Worm (Caenorhabditis elegans) whole organism, mixed stage, embryonic: ENCODE measurements around the gene srt-52.

ENCODE experiments used
- ceh-83 ChIP-seq: fragments of 200-800 bp; sonication (Bioruptor generic); optimal IDR thresholded peaks from 2 replicates; lab custom pipeline; 2018; ENCODE audit warnings: mild to moderate bottlenecking, missing genetic modification characterization, missing compliant biosample characterization
- elt-1 ChIP-seq: sonication (generic microtip); optimal IDR thresholded peaks from 2 replicates; lab custom pipeline; 2017; ENCODE audit warnings: missing genetic modification characterization, mild to moderate bottlenecking, missing compliant biosample characterization, antibody characterized with exemption, moderate library complexity, borderline replicate concordance; ENCODE audit not compliant: insufficient read depth
- elt-3 ChIP-seq: fragments of 150-350 bp; optimal IDR thresholded peaks from 2 replicates; lab custom pipeline; 2014; ENCODE audit warnings: missing biosample characterization, missing genetic modification characterization
- lsy-2 ChIP-seq: fragments of 150-350 bp; optimal IDR thresholded peaks from 2 replicates; lab custom pipeline; 2014; ENCODE audit warnings: missing biosample characterization, missing genetic modification characterization
- nhr-12 ChIP-seq: fragments of 150-350 bp; optimal IDR thresholded peaks from 2 replicates; lab custom pipeline; 2014; ENCODE audit warnings: missing biosample characterization, missing genetic modification characterization
- nhr-2 ChIP-seq: fragments of 150-350 bp; optimal IDR thresholded peaks from 2 replicates; lab custom pipeline; 2014; ENCODE audit warnings: missing biosample characterization, missing genetic modification characterization
- nhr-237 ChIP-seq: fragments of 150-350 bp; optimal IDR thresholded peaks from 2 replicates; lab custom pipeline; 2014; ENCODE audit warnings: missing biosample characterization, missing genetic modification characterization
- nhr-76 ChIP-seq: sonication (generic microtip); optimal IDR thresholded peaks from 2 replicates; lab custom pipeline; 2017; ENCODE audit warnings: missing biosample characterization, missing genetic modification characterization
- pha-4 ChIP-seq: fragments of 150-350 bp; optimal IDR thresholded peaks from 2 replicates; lab custom pipeline; 2018; ENCODE audit warnings: missing biosample characterization, missing genetic modification reagents, missing genetic modification characterization
- snpc-4 ChIP-seq: fragments of 150-350 bp; optimal IDR thresholded peaks from 2 replicates; lab custom pipeline; 2014; ENCODE audit warnings: missing biosample characterization, missing genetic modification characterization
- unc-120 ChIP-seq: sonication (generic microtip); optimal IDR thresholded peaks from 2 replicates; lab custom pipeline; 2017; ENCODE audit warnings: missing genetic modification characterization, missing compliant biosample characterization; ENCODE audit not compliant: poor library complexity, severe bottlenecking
- unc-39 ChIP-seq: fragments of 150-350 bp; optimal IDR thresholded peaks from 2 replicates; lab custom pipeline; 2014; ENCODE audit warnings: missing biosample characterization, missing genetic modification characterization
- unc-62 ChIP-seq: fragments of 150-350 bp; optimal IDR thresholded peaks from 2 replicates; lab custom pipeline; 2014; ENCODE audit warnings: missing biosample characterization, missing genetic modification reagents, missing genetic modification characterization

- TF ChIP-seq unc-39 (tag; lab: Kevin White, UChicago): no peak
- TF ChIP-seq pha-4 (tag; lab: Kevin White, UChicago): no peak
- no peak for TF ChIP-seq nhr-12 (tag; lab: Kevin White, UChicago)
- TF ChIP-seq elt-3 (tag; lab: Kevin White, UChicago): no peak
- TF ChIP-seq ceh-83: no peak
- no peak for TF ChIP-seq nhr-76 (tag; lab: Kevin White, UChicago)
- no peak for TF ChIP-seq unc-62
- no peak for TF ChIP-seq unc-120 (tag; lab: Kevin White, UChicago)
- TF ChIP-seq elt-1 (tag; lab: Kevin White, UChicago): no peak
- no peak for TF ChIP-seq nhr-2
- TF ChIP-seq lsy-2: no peak
- TF ChIP-seq nhr-237 (tag; lab: Kevin White, UChicago): no peak
- TF ChIP-seq snpc-4: no peak
Observed at ce11 chrV:48622-49021, 7.2 kb downstream of the srt-52 start, which contains the start of gene B0348.1.
